Fruit fly (Drosophila melanogaster): ENCODE data around the gene VhaM9.7-a.
A peak's percentile ranks its signal among the peaks of the same experiment; 100 is the strongest.

The VhaM9.7-a gene

DNA sequence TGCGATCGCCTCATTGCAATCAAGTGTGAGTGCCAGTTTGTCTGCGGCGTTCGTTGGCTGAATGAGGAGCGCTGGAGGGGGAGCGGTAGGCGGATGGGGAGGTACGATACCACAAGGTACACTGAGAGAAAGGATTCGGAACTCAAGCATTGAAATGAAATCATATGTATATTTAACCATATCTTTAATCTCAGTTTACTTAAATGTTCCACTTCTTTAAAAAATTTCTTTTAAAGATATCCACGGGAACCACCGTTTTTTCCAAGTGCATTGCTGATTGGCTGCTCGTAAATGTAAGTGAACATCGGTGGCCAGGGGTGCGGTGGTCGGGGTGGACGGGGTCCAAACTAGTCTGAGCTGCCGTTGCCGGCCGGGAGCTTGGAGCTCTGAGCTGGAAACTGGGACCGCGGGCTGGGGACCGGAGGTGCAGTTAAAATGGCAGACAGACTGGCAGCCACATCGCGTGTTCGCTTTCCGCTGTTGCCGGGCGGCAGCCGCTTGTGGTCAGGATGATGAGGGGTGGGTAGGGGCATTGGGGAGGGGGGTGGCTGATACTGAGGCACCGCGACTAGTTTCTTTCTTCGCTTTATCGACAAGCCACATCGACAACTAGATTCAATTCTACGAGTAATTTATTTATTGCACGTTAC lies 34.2 kb upstream of the VhaM9.7-a start (continued):
- TF ChIP-seq Ssrp (tag; optimal IDR thresholded peaks at IDR 0.05), result peak; percentile 96
- TF ChIP-seq sd (tag; optimal IDR thresholded peaks at IDR 0.05), result peak; percentile 78
- peak; percentile 73 for TF ChIP-seq z (GFP tag; IDR thresholded peaks at IDR 0.05)
- TF ChIP-seq CG6654 (GFP tag; optimal IDR thresholded peaks at IDR 0.05), result peak; percentile 88
- TF ChIP-seq CG14014 (GFP tag; IDR thresholded peaks at IDR 0.05), result peak; percentile 95
- TF ChIP-seq CG13775 (GFP tag; optimal IDR thresholded peaks at IDR 0.05), result peak; percentile 92
- TF ChIP-seq H15 (GFP tag; IDR thresholded peaks at IDR 0.05), result peak; percentile 97
- peak; percentile 84 for TF ChIP-seq Bdp1 (GFP tag; optimal IDR thresholded peaks at IDR 0.05)
- peak; percentile 41; the same call in 1 of the 2 replicates for TF ChIP-seq Poxn (GFP tag; IDR thresholded peaks at IDR 0.05)
- TF ChIP-seq E2f2 (GFP tag; IDR thresholded peaks at IDR 0.05), result peak; percentile 79
- TF ChIP-seq CG15011 (GFP tag; optimal IDR thresholded peaks at IDR 0.05), result peak; percentile 84
- TF ChIP-seq CG13894 (tag; optimal IDR thresholded peaks at IDR 0.05), result peak; percentile 34
- peak; percentile 75 for TF ChIP-seq CG4282 (GFP tag; optimal IDR thresholded peaks at IDR 0.05)
- TF ChIP-seq corto (GFP tag; optimal IDR thresholded peaks at IDR 0.05), result peak; percentile 83
- TF ChIP-seq CG6272 (GFP tag; IDR thresholded peaks at IDR 0.05), result peak; percentile 92
- peak; percentile 99 for TF ChIP-seq Awh (GFP tag; IDR thresholded peaks at IDR 0.05)
- peak; percentile 99 for TF ChIP-seq ATbp (GFP tag; optimal IDR thresholded peaks at IDR 0.05)
- peak; percentile 51 for TF ChIP-seq exex (tag; optimal IDR thresholded peaks at IDR 0.05)
- TF ChIP-seq CG11093 (GFP tag; IDR thresholded peaks at IDR 0.05), result peak; percentile 94
- TF ChIP-seq PHDP (tag; optimal IDR thresholded peaks at IDR 0.05), result peak; percentile 95
- peak; percentile 96 for TF ChIP-seq CG11723 (GFP tag; optimal IDR thresholded peaks at IDR 0.05)
- TF ChIP-seq CG1233 (GFP tag; optimal IDR thresholded peaks at IDR 0.05), result peak; percentile 88
- TF ChIP-seq cad (GFP tag; optimal IDR thresholded peaks at IDR 0.05), result no peak
- TF ChIP-seq sens-2 (GFP tag; IDR thresholded peaks at IDR 0.05), result peak; percentile 98
- TF ChIP-seq sens (GFP tag), result peak; percentile 100
- TF ChIP-seq Doc2 (GFP tag; IDR thresholded peaks at IDR 0.05), result peak; percentile 73; the same call in 1 of the 2 replicates
- TF ChIP-seq Bgb (GFP tag; IDR thresholded peaks at IDR 0.05; ENCODE audit: partially characterized antibody), result no peak
- peak; percentile 98 for TF ChIP-seq CG10979 (tag; optimal IDR thresholded peaks at IDR 0.05)
- TF ChIP-seq NfI (GFP tag; optimal IDR thresholded peaks at IDR 0.05), result peak; percentile 96
- peak; percentile 96 for TF ChIP-seq tgo (GFP tag; IDR thresholded peaks at IDR 0.05)
- TF ChIP-seq CG4424 (GFP tag; optimal IDR thresholded peaks at IDR 0.05), result peak; percentile 95
- TF ChIP-seq CG8478 (optimal IDR thresholded peaks at IDR 0.05), result no peak
- TF ChIP-seq Dll (GFP tag; IDR thresholded peaks at IDR 0.05; ENCODE audit: partially characterized antibody), result no peak
- TF ChIP-seq sc (optimal IDR thresholded peaks at IDR 0.05), result no peak
- peak; percentile 95 for TF ChIP-seq sc (GFP tag; optimal IDR thresholded peaks at IDR 0.05)
- peak; percentile 85 for TF ChIP-seq CG12155 (GFP tag; optimal IDR thresholded peaks at IDR 0.05)
- TF ChIP-seq Sin3A (optimal IDR thresholded peaks at IDR 0.05), result no peak
- TF ChIP-seq ranshi (GFP tag; IDR thresholded peaks at IDR 0.05), result peak; percentile 96
- TF ChIP-seq tin (GFP tag; optimal IDR thresholded peaks at IDR 0.05), result peak; percentile 97
- peak in 1 of 2 experiments; percentile 68 for TF ChIP-seq crp (GFP tag; optimal IDR thresholded peaks at IDR 0.05)
- peak; percentile 80 for TF ChIP-seq CG11560 (tag; IDR thresholded peaks at IDR 0.05)
- peak; percentile 96 for TF ChIP-seq lab (GFP tag; optimal IDR thresholded peaks at IDR 0.05)
- TF ChIP-seq Sry-δ (GFP tag; optimal IDR thresholded peaks at IDR 0.05), result peak; percentile 68
- peak; percentile 94 for TF ChIP-seq CG10959 (GFP tag; IDR thresholded peaks at IDR 0.05)
- peak; percentile 93 for TF ChIP-seq Gug (GFP tag; IDR thresholded peaks at IDR 0.05)
- peak; percentile 94 for TF ChIP-seq grau (tag; optimal IDR thresholded peaks at IDR 0.05)
- peak; percentile 96 for TF ChIP-seq CG3407 (GFP tag; optimal IDR thresholded peaks at IDR 0.05)
- TF ChIP-seq Scr (GFP tag; IDR thresholded peaks at IDR 0.05; ENCODE audit: partially characterized antibody), result no peak
